Worm (Caenorhabditis elegans) whole organism, L4 larva: Measurements from ENCODE around the gene Y11D7A.19.
A peak's percentile ranks its signal among the peaks of the same experiment; 100 is the strongest.

Experiments
- F44E2.7 ChIP-seq: fragments of 200-800 bp; sonication (Bioruptor generic); IDR thresholded peaks from 2 replicates; pipeline ENCODE4 v2.1.2; 2022; ENCODE audit warnings: missing genetic modification characterization, missing compliant biosample characterization
- T20F7.1 ChIP-seq: fragments of 200-800 bp; sonication (Bioruptor generic); optimal IDR thresholded peaks from 2 replicates; lab custom pipeline; 2018; ENCODE audit warnings: mild to moderate bottlenecking, missing genetic modification characterization, missing compliant biosample characterization
- T26A8.4 ChIP-seq: fragments of 200-800 bp; sonication (Bioruptor generic); IDR thresholded peaks from 2 replicates; pipeline ENCODE4 v1.3.6; 2022; ENCODE audit warnings: missing genetic modification characterization, missing compliant biosample characterization
- Y5F2A.4 ChIP-seq: fragments of 200-800 bp; sonication (Bioruptor generic); optimal IDR thresholded peaks from 2 replicates; lab custom pipeline; 2018; ENCODE audit warnings: mild to moderate bottlenecking, missing genetic modification characterization, missing compliant biosample characterization
- aha-1 ChIP-seq: fragments of 150-350 bp; peaks from one replicate; lab custom pipeline; 2014; ENCODE audit warnings: missing biosample characterization, missing genetic modification characterization
- ceh-44 ChIP-seq: fragments of 200-800 bp; sonication (Bioruptor generic); IDR thresholded peaks from 2 replicates; pipeline ENCODE4 v1.3.6; 2022; ENCODE audit warnings: missing genetic modification reagents, missing genetic modification characterization, missing compliant biosample characterization
- ctbp-1 ChIP-seq: fragments of 200-800 bp; sonication (Bioruptor generic); IDR thresholded peaks from 2 replicates; pipeline ENCODE4 v1.3.6; 2022; ENCODE audit warnings: missing genetic modification reagents, missing genetic modification characterization, missing compliant biosample characterization
- daf-12 ChIP-seq: fragments of 150-350 bp; optimal IDR thresholded peaks from 2 replicates; lab custom pipeline; 2014; ENCODE audit warnings: missing biosample characterization, missing genetic modification reagents, missing genetic modification characterization
- daf-16 ChIP-seq, 3 experiments: sonication (generic microtip); optimal IDR thresholded peaks; 2 replicates each; lab custom pipeline; 2016 to 2017; ENCODE audit warnings: missing genetic modification characterization in 3 of 3, missing genetic modification reagents in 3 of 3, mild to moderate bottlenecking in 2 of 3, missing compliant biosample characterization in 2 of 3, missing biosample characterization in 1 of 3, moderate library complexity in 1 of 3
- daf-19 ChIP-seq: fragments of 200-800 bp; sonication (Bioruptor generic); conservative IDR thresholded peaks from 2 replicates; pipeline ENCODE4 v1.3.6; 2022; ENCODE audit warnings: missing genetic modification characterization, missing compliant biosample characterization
- dpl-1 ChIP-seq: fragments of 150-350 bp; optimal IDR thresholded peaks from 2 replicates; lab custom pipeline; 2014; ENCODE audit warnings: missing biosample characterization, missing genetic modification reagents, missing genetic modification characterization
- fkh-10 ChIP-seq: fragments of 150-350 bp; optimal IDR thresholded peaks from 2 replicates; lab custom pipeline; 2014; ENCODE audit warnings: missing biosample characterization, missing genetic modification reagents, missing genetic modification characterization
- gei-8 ChIP-seq: fragments of 200-800 bp; sonication (Bioruptor generic); optimal IDR thresholded peaks from 2 replicates; lab custom pipeline; 2018; ENCODE audit warnings: mild to moderate bottlenecking, missing genetic modification characterization, missing compliant biosample characterization
- hif-1 ChIP-seq, 2 experiments: sonication (generic microtip); optimal IDR thresholded peaks; 2 replicates each; lab custom pipeline; 2016 to 2017; ENCODE audit warnings: missing compliant biosample characterization in 2 of 2, missing genetic modification characterization in 2 of 2, missing genetic modification reagents in 2 of 2, missing genotype in 2 of 2, mild to moderate bottlenecking in 1 of 2
- hlh-30 ChIP-seq: sonication (generic microtip); optimal IDR thresholded peaks from 2 replicates; lab custom pipeline; 2017; ENCODE audit warnings: antibody characterized with exemption, mild to moderate bottlenecking, missing genetic modification characterization, missing compliant biosample characterization; ENCODE audit not compliant: insufficient read depth
- lin-1 ChIP-seq: fragments of 200-800 bp; sonication (Bioruptor generic); IDR thresholded peaks from 2 replicates; pipeline ENCODE4 v1.3.6; 2022; ENCODE audit warnings: missing genetic modification reagents, missing genetic modification characterization, missing compliant biosample characterization
- lin-29 ChIP-seq: fragments of 200-800 bp; sonication (Bioruptor generic); IDR thresholded peaks from 2 replicates; pipeline ENCODE4 v1.3.6; 2022; ENCODE audit warnings: missing genetic modification reagents, missing genetic modification characterization, missing compliant biosample characterization
- lin-38 ChIP-seq: fragments of 200-800 bp; sonication (Bioruptor generic); IDR thresholded peaks from 2 replicates; pipeline ENCODE4 v1.3.6; 2022; ENCODE audit warnings: missing genetic modification reagents, missing genetic modification characterization, missing compliant biosample characterization
- lin-39 ChIP-seq: fragments of 150-350 bp; optimal IDR thresholded peaks from 2 replicates; lab custom pipeline; 2014; ENCODE audit warnings: missing biosample characterization, missing genetic modification reagents, missing genetic modification characterization
- lir-3 ChIP-seq: sonication (generic microtip); optimal IDR thresholded peaks from 2 replicates; lab custom pipeline; 2016; ENCODE audit warnings: mild to moderate bottlenecking, missing genetic modification characterization, missing compliant biosample characterization
- lsy-2 ChIP-seq, 2 experiments: fragments of 150-350 bp in 1 of 2; sonication (generic microtip) in 1 of 2; optimal IDR thresholded peaks; 2 replicates each; lab custom pipeline; 2014 to 2017; ENCODE audit warnings: missing biosample characterization in 2 of 2, missing genetic modification characterization in 2 of 2
- madf-9 ChIP-seq: fragments of 200-800 bp; sonication (Bioruptor generic); conservative IDR thresholded peaks from 2 replicates; pipeline ENCODE4 v1.3.6; 2022; ENCODE audit warnings: missing genetic modification reagents, missing genetic modification characterization, missing compliant biosample characterization
- mes-2 ChIP-seq: sonication (generic microtip); optimal IDR thresholded peaks from 2 replicates; lab custom pipeline; 2016; ENCODE audit warnings: missing genotype, mild to moderate bottlenecking, missing genetic modification characterization, missing compliant biosample characterization; ENCODE audit not compliant: poor library complexity, severe bottlenecking
- mxl-2 ChIP-seq: fragments of 200-800 bp; sonication (Bioruptor generic); conservative IDR thresholded peaks from 2 replicates; pipeline ENCODE4 v1.3.6; 2022; ENCODE audit warnings: missing genetic modification reagents, missing genetic modification characterization, missing compliant biosample characterization
- nhr-10 ChIP-seq: fragments of 150-350 bp; optimal IDR thresholded peaks from 2 replicates; lab custom pipeline; 2014; ENCODE audit warnings: missing biosample characterization, missing genetic modification characterization
- nhr-237 ChIP-seq: sonication (generic microtip); optimal IDR thresholded peaks from 2 replicates; lab custom pipeline; 2017; ENCODE audit warnings: missing biosample characterization, missing genetic modification characterization
- nhr-28 ChIP-seq: fragments of 150-350 bp; optimal IDR thresholded peaks from 2 replicates; lab custom pipeline; 2014; ENCODE audit warnings: missing biosample characterization, missing genetic modification characterization
- nhr-41 ChIP-seq: fragments of 200-800 bp; sonication (Bioruptor generic); IDR thresholded peaks from 2 replicates; pipeline ENCODE4 v1.3.6; 2022; ENCODE audit warnings: missing genetic modification reagents, missing genetic modification characterization, missing compliant biosample characterization
- nhr-48 ChIP-seq: sonication (generic microtip); optimal IDR thresholded peaks from 2 replicates; lab custom pipeline; 2016; ENCODE audit warnings: mild to moderate bottlenecking, missing genetic modification characterization, missing compliant biosample characterization
- nhr-6 ChIP-seq: fragments of 150-350 bp; optimal IDR thresholded peaks from 2 replicates; lab custom pipeline; 2014; ENCODE audit warnings: missing biosample characterization, missing genetic modification characterization
- set-16 ChIP-seq: fragments of 200-800 bp; sonication (Bioruptor generic); IDR thresholded peaks from 2 replicates; pipeline ENCODE4 v1.3.6; 2022; ENCODE audit warnings: missing genetic modification reagents, missing genetic modification characterization, missing compliant biosample characterization
- snpc-1.2 ChIP-seq: fragments of 200-800 bp; sonication (Bioruptor generic); IDR thresholded peaks from 2 replicates; pipeline ENCODE4 v1.3.6; 2022; ENCODE audit warnings: missing genetic modification reagents, missing genetic modification characterization, missing compliant biosample characterization
- unc-62 ChIP-seq, 3 experiments: fragments of 150-350 bp in 1 of 3; sonication (generic microtip); optimal IDR thresholded peaks in 2 of 3; peaks in 1 of 3; 1 replicate in 1 of 3; 2 replicates in 2 of 3; lab custom pipeline; 2014 to 2017; ENCODE audit warnings: missing biosample characterization in 3 of 3, missing genetic modification characterization in 3 of 3, missing genetic modification reagents in 3 of 3, missing genotype in 1 of 3
- vab-7 ChIP-seq: fragments of 200-800 bp; sonication (Bioruptor generic); IDR thresholded peaks from 2 replicates; pipeline ENCODE4 v1.3.6; 2022; ENCODE audit warnings: missing genetic modification reagents, missing genetic modification characterization, missing compliant biosample characterization
- zfp-2 ChIP-seq: sonication (generic microtip); optimal IDR thresholded peaks from 2 replicates; lab custom pipeline; 2016; ENCODE audit warnings: mild to moderate bottlenecking, missing genetic modification characterization, missing compliant biosample characterization
- ztf-7 ChIP-seq: fragments of 150-350 bp; optimal IDR thresholded peaks from 2 replicates; lab custom pipeline; 2014; ENCODE audit warnings: missing biosample characterization, missing genetic modification characterization

Gene Y11D7A.19

ce11 chrIV:9262295-9262694 is 4.1 kb downstream of the Y11D7A.19 start:
- TF ChIP-seq unc-62 (GFP tag; optimal IDR thresholded peaks at IDR 0.05 in 1 of 2; lab: Kevin White, UChicago) (peak in 1 of 2 experiments; percentile 92), unc-62 (tag; optimal IDR thresholded peaks at IDR 0.05; lab: Kevin White, UChicago) (no peak), F44E2.7 (GFP tag; lab: Robert Waterston, UW) (no peak), aha-1 (peak; percentile 1)

ce11 chrIV:9261687-9262086 is 4.7 kb downstream of the Y11D7A.19 start, which contains the start of gene col-120:
col-120 (minus strand) TSS chrIV:9261787.
- peak; percentile 22 for TF ChIP-seq nhr-48 (tag; lab: Kevin White, UChicago)
- no peak for TF ChIP-seq F44E2.7 (GFP tag; lab: Robert Waterston, UW)
- no peak for TF ChIP-seq mxl-2 (GFP tag; lab: Robert Waterston, UW)
- peak in 1 of 2 experiments; percentile 55 for TF ChIP-seq unc-62 (GFP tag; optimal IDR thresholded peaks at IDR 0.05 in 1 of 2; lab: Kevin White, UChicago)
- no peak for TF ChIP-seq unc-62 (tag; optimal IDR thresholded peaks at IDR 0.05; lab: Kevin White, UChicago)
- TF ChIP-seq, all 104 proteins: peak for 2

- no peak for TF ChIP-seq T20F7.1 (GFP tag; lab: Kevin White, UChicago)
- TF ChIP-seq daf-19 (GFP tag; lab: Robert Waterston, UW): no peak
- no peak for TF ChIP-seq lsy-2 (tag; optimal IDR thresholded peaks at IDR 0.05; lab: Kevin White, UChicago)
- no peak for TF ChIP-seq nhr-237 (tag; lab: Kevin White, UChicago)
- TF ChIP-seq unc-62 (GFP tag; optimal IDR thresholded peaks at IDR 0.05 in 1 of 2; lab: Kevin White, UChicago): no peak
- no peak for TF ChIP-seq unc-62 (tag; optimal IDR thresholded peaks at IDR 0.05; lab: Kevin White, UChicago)
- TF ChIP-seq hlh-30 (tag; lab: Kevin White, UChicago): no peak
- TF ChIP-seq daf-16 (GFP tag; optimal IDR thresholded peaks at IDR 0.05; lab: Kevin White, UChicago): no peak
- no peak for TF ChIP-seq daf-16 (tag; optimal IDR thresholded peaks at IDR 0.05; lab: Kevin White, UChicago)
- no peak for TF ChIP-seq lin-38 (GFP tag; lab: Robert Waterston, UW)
- TF ChIP-seq set-16 (GFP tag; lab: Robert Waterston, UW): peak; percentile 69
- TF ChIP-seq snpc-1.2 (GFP tag; lab: Robert Waterston, UW): peak; percentile 55; the same call in 1 of the 2 replicates
- TF ChIP-seq daf-12 (tag; lab: Kevin White, UChicago): no peak
- no peak for TF ChIP-seq Y5F2A.4
- no peak for TF ChIP-seq nhr-6 (tag; lab: Kevin White, UChicago)
- no peak for TF ChIP-seq ztf-7 (tag; lab: Kevin White, UChicago)
- TF ChIP-seq nhr-41: no peak
- no peak for TF ChIP-seq lin-29
- no peak for TF ChIP-seq nhr-28
Measured at ce11 chrIV:9260826-9261225, 5.5 kb downstream of the Y11D7A.19 start.

ce11 chrIV:9260334-9260733 is 6.0 kb downstream of the Y11D7A.19 start:
- TF ChIP-seq fkh-10 (GFP tag; lab: Kevin White, UChicago): no peak
- no peak for TF ChIP-seq lin-39 (tag; lab: Kevin White, UChicago)
- TF ChIP-seq madf-9 (GFP tag; lab: Robert Waterston, UW): no peak
- no peak for TF ChIP-seq ceh-44 (GFP tag; lab: Robert Waterston, UW)
- peak; percentile 24 for TF ChIP-seq dpl-1
- peak; percentile 94 for TF ChIP-seq T20F7.1 (GFP tag; lab: Kevin White, UChicago)
- TF ChIP-seq T26A8.4 (GFP tag; lab: Robert Waterston, UW): no peak
- peak; percentile 10 for TF ChIP-seq mes-2 (tag; lab: Kevin White, UChicago)
- no peak for TF ChIP-seq ctbp-1
- peak in 1 of 2 experiments; percentile 95 for TF ChIP-seq hif-1 (tag; optimal IDR thresholded peaks at IDR 0.05; lab: Kevin White, UChicago)
- TF ChIP-seq nhr-237 (tag; lab: Kevin White, UChicago): no peak
- TF ChIP-seq nhr-10 (tag; lab: Kevin White, UChicago): no peak
- TF ChIP-seq vab-7 (GFP tag; lab: Robert Waterston, UW): no peak
- no peak for TF ChIP-seq gei-8 (GFP tag; lab: Kevin White, UChicago)
- TF ChIP-seq lin-1 (GFP tag; lab: Robert Waterston, UW): no peak
- no peak for TF ChIP-seq zfp-2
- TF ChIP-seq aha-1: peak; percentile 83
- TF ChIP-seq lir-3 (tag; lab: Kevin White, UChicago): no peak
